Worm (Caenorhabditis elegans) whole organism, L4 larva: ENCODE data around the gene mltn-6.

ENCODE experiments used
- F37D6.2 ChIP-seq: sonication (generic microtip); optimal IDR thresholded peaks from 2 replicates; lab custom pipeline; 2016; ENCODE audit warnings: mild to moderate bottlenecking, missing genetic modification characterization, missing compliant biosample characterization
- F44E2.7 ChIP-seq: fragments of 200-800 bp; sonication (Bioruptor generic); IDR thresholded peaks from 2 replicates; pipeline ENCODE4 v2.1.2; 2022; ENCODE audit warnings: missing genetic modification characterization, missing compliant biosample characterization
- F49E8.2 ChIP-seq: sonication (generic microtip); optimal IDR thresholded peaks from 2 replicates; lab custom pipeline; 2016; ENCODE audit warnings: missing compliant biosample characterization, mild to moderate bottlenecking, missing genetic modification characterization, borderline replicate concordance
- R02D3.7 ChIP-seq: fragments of 150-350 bp; sonication (generic microtip); optimal IDR thresholded peaks from 3 replicates; lab custom pipeline; 2014; ENCODE audit warnings: missing biosample characterization, missing genetic modification characterization
- T26A8.4 ChIP-seq: fragments of 200-800 bp; sonication (Bioruptor generic); IDR thresholded peaks from 2 replicates; pipeline ENCODE4 v1.3.6; 2022; ENCODE audit warnings: missing genetic modification characterization, missing compliant biosample characterization
- Y48G9A.11 ChIP-seq: fragments of 200-800 bp; sonication (Bioruptor generic); IDR thresholded peaks from 2 replicates; pipeline ENCODE4 v1.3.6; 2022; ENCODE audit warnings: missing genetic modification reagents, missing genetic modification characterization, missing compliant biosample characterization
- Y75B8A.6 ChIP-seq: fragments of 200-800 bp; sonication (Bioruptor generic); IDR thresholded peaks from 2 replicates; pipeline ENCODE4 v1.3.6; 2022; ENCODE audit warnings: missing genetic modification reagents, missing genetic modification characterization, missing compliant biosample characterization
- ZK337.2 ChIP-seq: fragments of 200-800 bp; sonication (Bioruptor generic); IDR thresholded peaks from 2 replicates; pipeline ENCODE4 v1.3.6; 2022; ENCODE audit warnings: missing genetic modification reagents, missing genetic modification characterization, missing compliant biosample characterization
- aha-1 ChIP-seq: fragments of 150-350 bp; peaks from one replicate; lab custom pipeline; 2014; ENCODE audit warnings: missing biosample characterization, missing genetic modification characterization
- ceh-32 ChIP-seq: sonication (generic microtip); optimal IDR thresholded peaks from 2 replicates; lab custom pipeline; 2016; ENCODE audit warnings: mild to moderate bottlenecking, missing genetic modification characterization, missing compliant biosample characterization; ENCODE audit not compliant: poor library complexity
- ceh-44 ChIP-seq: fragments of 200-800 bp; sonication (Bioruptor generic); IDR thresholded peaks from 2 replicates; pipeline ENCODE4 v1.3.6; 2022; ENCODE audit warnings: missing genetic modification reagents, missing genetic modification characterization, missing compliant biosample characterization
- ceh-82 ChIP-seq: sonication (generic microtip); optimal IDR thresholded peaks from 2 replicates; lab custom pipeline; 2017; ENCODE audit warnings: missing biosample characterization, missing genetic modification characterization
- ces-1 ChIP-seq: fragments of 150-350 bp; sonication (generic microtip); optimal IDR thresholded peaks from 4 replicates; lab custom pipeline; 2014; ENCODE audit warnings: missing biosample characterization, missing genetic modification reagents, missing genetic modification characterization
- daf-12 ChIP-seq: fragments of 150-350 bp; optimal IDR thresholded peaks from 2 replicates; lab custom pipeline; 2014; ENCODE audit warnings: missing biosample characterization, missing genetic modification reagents, missing genetic modification characterization
- daf-19 ChIP-seq: fragments of 200-800 bp; sonication (Bioruptor generic); conservative IDR thresholded peaks from 2 replicates; pipeline ENCODE4 v1.3.6; 2022; ENCODE audit warnings: missing genetic modification characterization, missing compliant biosample characterization
- dmd-6 ChIP-seq: fragments of 200-800 bp; sonication (Bioruptor generic); IDR thresholded peaks from 2 replicates; pipeline ENCODE4 v1.3.6; 2022; ENCODE audit warnings: missing genetic modification reagents, missing genetic modification characterization, missing compliant biosample characterization
- dmd-8 ChIP-seq: fragments of 200-800 bp; sonication (Bioruptor generic); IDR thresholded peaks from 2 replicates; pipeline ENCODE4 v1.3.6; 2022; ENCODE audit warnings: missing genetic modification characterization, missing compliant biosample characterization
- dpl-1 ChIP-seq: fragments of 150-350 bp; optimal IDR thresholded peaks from 2 replicates; lab custom pipeline; 2014; ENCODE audit warnings: missing biosample characterization, missing genetic modification reagents, missing genetic modification characterization
- duxl-1 ChIP-seq: sonication (generic microtip); optimal IDR thresholded peaks from 2 replicates; lab custom pipeline; 2016; ENCODE audit warnings: mild to moderate bottlenecking, missing genetic modification characterization, moderate library complexity, missing compliant biosample characterization; ENCODE audit not compliant: poor library complexity
- dve-1 ChIP-seq: sonication (generic microtip); optimal IDR thresholded peaks from 2 replicates; lab custom pipeline; 2017; ENCODE audit warnings: antibody characterized with exemption, mild to moderate bottlenecking, missing genetic modification characterization, missing compliant biosample characterization; ENCODE audit not compliant: insufficient read depth
- hif-1 ChIP-seq, 2 experiments: sonication (generic microtip); optimal IDR thresholded peaks; 2 replicates each; lab custom pipeline; 2016 to 2017; ENCODE audit warnings: missing compliant biosample characterization in 2 of 2, missing genetic modification characterization in 2 of 2, missing genetic modification reagents in 2 of 2, missing genotype in 2 of 2, mild to moderate bottlenecking in 1 of 2
- hlh-11 ChIP-seq: fragments of 200-800 bp; sonication (Bioruptor generic); optimal IDR thresholded peaks from 2 replicates; lab custom pipeline; 2018; ENCODE audit warnings: mild to moderate bottlenecking, missing genetic modification characterization, missing compliant biosample characterization
- hlh-30 ChIP-seq: sonication (generic microtip); optimal IDR thresholded peaks from 2 replicates; lab custom pipeline; 2017; ENCODE audit warnings: antibody characterized with exemption, mild to moderate bottlenecking, missing genetic modification characterization, missing compliant biosample characterization; ENCODE audit not compliant: insufficient read depth
- hmg-1.1 ChIP-seq: fragments of 200-800 bp; sonication (Bioruptor generic); IDR thresholded peaks from 2 replicates; pipeline ENCODE4 v1.3.6; 2022; ENCODE audit warnings: missing genetic modification reagents, missing genetic modification characterization, missing compliant biosample characterization
- lin-1 ChIP-seq: fragments of 200-800 bp; sonication (Bioruptor generic); IDR thresholded peaks from 2 replicates; pipeline ENCODE4 v1.3.6; 2022; ENCODE audit warnings: missing genetic modification reagents, missing genetic modification characterization, missing compliant biosample characterization
- lin-29 ChIP-seq: fragments of 200-800 bp; sonication (Bioruptor generic); IDR thresholded peaks from 2 replicates; pipeline ENCODE4 v1.3.6; 2022; ENCODE audit warnings: missing genetic modification reagents, missing genetic modification characterization, missing compliant biosample characterization
- lin-39 ChIP-seq: fragments of 150-350 bp; optimal IDR thresholded peaks from 2 replicates; lab custom pipeline; 2014; ENCODE audit warnings: missing biosample characterization, missing genetic modification reagents, missing genetic modification characterization
- lir-3 ChIP-seq: sonication (generic microtip); optimal IDR thresholded peaks from 2 replicates; lab custom pipeline; 2016; ENCODE audit warnings: mild to moderate bottlenecking, missing genetic modification characterization, missing compliant biosample characterization
- mdl-1 ChIP-seq, 2 experiments: fragments of 150-350 bp in 1 of 2; sonication (generic microtip) in 1 of 2; optimal IDR thresholded peaks; 2 replicates each; lab custom pipeline; 2014 to 2017; ENCODE audit warnings: missing biosample characterization in 2 of 2, missing genetic modification characterization in 2 of 2
- mep-1 ChIP-seq: fragments of 150-350 bp; sonication (generic microtip); optimal IDR thresholded peaks from 3 replicates; lab custom pipeline; 2014; ENCODE audit warnings: missing biosample characterization, missing genetic modification characterization
- mxl-2 ChIP-seq: fragments of 200-800 bp; sonication (Bioruptor generic); conservative IDR thresholded peaks from 2 replicates; pipeline ENCODE4 v1.3.6; 2022; ENCODE audit warnings: missing genetic modification reagents, missing genetic modification characterization, missing compliant biosample characterization
- nhr-11 ChIP-seq: fragments of 150-350 bp; optimal IDR thresholded peaks from 2 replicates; lab custom pipeline; 2014; ENCODE audit warnings: missing biosample characterization, missing genetic modification characterization
- nhr-25 ChIP-seq: sonication (generic microtip); optimal IDR thresholded peaks from 2 replicates; lab custom pipeline; 2017; ENCODE audit warnings: missing genetic modification characterization, mild to moderate bottlenecking, missing compliant biosample characterization, antibody characterized with exemption, moderate library complexity, borderline replicate concordance; ENCODE audit not compliant: insufficient read depth
- nhr-42 ChIP-seq: fragments of 200-800 bp; sonication (Bioruptor generic); IDR thresholded peaks from 2 replicates; pipeline ENCODE4 v1.3.6; 2022; ENCODE audit warnings: missing genetic modification characterization, missing compliant biosample characterization
- nhr-6 ChIP-seq: fragments of 150-350 bp; optimal IDR thresholded peaks from 2 replicates; lab custom pipeline; 2014; ENCODE audit warnings: missing biosample characterization, missing genetic modification characterization
- nhr-76 ChIP-seq: fragments of 150-350 bp; optimal IDR thresholded peaks from 2 replicates; lab custom pipeline; 2014; ENCODE audit warnings: missing biosample characterization, missing genetic modification characterization
- pqm-1 ChIP-seq: sonication (generic microtip); optimal IDR thresholded peaks from 2 replicates; lab custom pipeline; 2017; ENCODE audit warnings: missing biosample characterization, missing genetic modification characterization
- saeg-2 ChIP-seq: fragments of 200-800 bp; sonication (Bioruptor generic); IDR thresholded peaks from 2 replicates; pipeline ENCODE4 v1.3.6; 2022; ENCODE audit warnings: missing genetic modification reagents, missing genetic modification characterization, missing compliant biosample characterization
- snpc-1.2 ChIP-seq: fragments of 200-800 bp; sonication (Bioruptor generic); IDR thresholded peaks from 2 replicates; pipeline ENCODE4 v1.3.6; 2022; ENCODE audit warnings: missing genetic modification reagents, missing genetic modification characterization, missing compliant biosample characterization
- unc-39 ChIP-seq: sonication (generic microtip); optimal IDR thresholded peaks from 2 replicates; lab custom pipeline; 2017; ENCODE audit warnings: missing biosample characterization, missing genetic modification characterization
- unc-62 ChIP-seq, 3 experiments: fragments of 150-350 bp in 1 of 3; sonication (generic microtip); optimal IDR thresholded peaks in 2 of 3; peaks in 1 of 3; 1 replicate in 1 of 3; 2 replicates in 2 of 3; lab custom pipeline; 2014 to 2017; ENCODE audit warnings: missing biosample characterization in 3 of 3, missing genetic modification characterization in 3 of 3, missing genetic modification reagents in 3 of 3, missing genotype in 1 of 3
- zag-1 ChIP-seq: fragments of 150-350 bp; optimal IDR thresholded peaks from 2 replicates; lab custom pipeline; 2014; ENCODE audit warnings: missing biosample characterization, missing genetic modification characterization
- zfp-2 ChIP-seq: sonication (generic microtip); optimal IDR thresholded peaks from 2 replicates; lab custom pipeline; 2016; ENCODE audit warnings: mild to moderate bottlenecking, missing genetic modification characterization, missing compliant biosample characterization
- ztf-11 ChIP-seq: fragments of 150-350 bp; optimal IDR thresholded peaks from 2 replicates; lab custom pipeline; 2014; ENCODE audit warnings: missing biosample characterization, missing genetic modification characterization

The mltn-6 gene

ce11 chrV:343546-343945 lies 21.2 kb upstream of the mltn-6 start:
- TF ChIP-seq unc-62 (GFP tag; optimal IDR thresholded peaks at IDR 0.05 in 1 of 2; lab: Kevin White, UChicago) (peak in 1 of 2 experiments; percentile 92), unc-62 (tag; optimal IDR thresholded peaks at IDR 0.05; lab: Kevin White, UChicago) (no peak), mep-1 (tag; lab: Kevin White, UChicago) (no peak)

ce11 chrV:346005-346404 lies 18.7 kb upstream of the mltn-6 start:
- peak in 1 of 2 experiments; percentile 74 for TF ChIP-seq unc-62 (GFP tag; optimal IDR thresholded peaks at IDR 0.05 in 1 of 2; lab: Kevin White, UChicago)
- no peak for TF ChIP-seq unc-62 (tag; optimal IDR thresholded peaks at IDR 0.05; lab: Kevin White, UChicago)
- peak; percentile 70 for TF ChIP-seq aha-1
- no peak for TF ChIP-seq snpc-1.2
- TF ChIP-seq F49E8.2 (tag; lab: Kevin White, UChicago), result no peak

- TF ChIP-seq duxl-1 (tag; lab: Kevin White, UChicago) (no peak), lin-1 (GFP tag; lab: Robert Waterston, UW) (no peak), ztf-11 (tag; lab: Kevin White, UChicago) (no peak), dmd-8 (no peak), Y75B8A.6 (no peak), saeg-2 (no peak), zfp-2 (tag; lab: Kevin White, UChicago) (no peak), hlh-11 (tag; lab: Kevin White, UChicago) (peak; percentile 70), hif-1 (tag; optimal IDR thresholded peaks at IDR 0.05; lab: Kevin White, UChicago) (no peak), pqm-1 (tag; lab: Kevin White, UChicago) (no peak), dpl-1 (GFP tag; lab: Kevin White, UChicago) (no peak), unc-62 (GFP tag; optimal IDR thresholded peaks at IDR 0.05 in 1 of 2; lab: Kevin White, UChicago) (no peak), unc-62 (tag; optimal IDR thresholded peaks at IDR 0.05; lab: Kevin White, UChicago) (no peak), unc-39 (tag; lab: Kevin White, UChicago) (no peak), hlh-30 (peak; percentile 5), nhr-76 (tag; lab: Kevin White, UChicago) (no peak), nhr-6 (tag; lab: Kevin White, UChicago) (no peak), daf-19 (no peak), ces-1 (no peak), ZK337.2 (GFP tag; lab: Robert Waterston, UW) (no peak), mdl-1 (tag; optimal IDR thresholded peaks at IDR 0.05; lab: Kevin White, UChicago) (no peak), T26A8.4 (no peak), dmd-6 (GFP tag; lab: Robert Waterston, UW) (peak; percentile 17; the same call in 1 of the 2 replicates), lin-39 (tag; lab: Kevin White, UChicago) (no peak)
Observed at ce11 chrV:347561-348345, 17.0 kb upstream of the mltn-6 start.

- TF ChIP-seq F44E2.7 (GFP tag; lab: Robert Waterston, UW) (no peak), Y48G9A.11 (GFP tag; lab: Robert Waterston, UW) (no peak), R02D3.7 (tag; lab: Kevin White, UChicago) (no peak), ceh-44 (GFP tag; lab: Robert Waterston, UW) (no peak), hmg-1.1 (GFP tag; lab: Robert Waterston, UW) (peak; percentile 77), zag-1 (tag; lab: Kevin White, UChicago) (no peak), nhr-42 (GFP tag; lab: Robert Waterston, UW) (no peak), nhr-11 (tag; lab: Kevin White, UChicago) (no peak), hif-1 (tag; optimal IDR thresholded peaks at IDR 0.05; lab: Kevin White, UChicago) (peak in 1 of 2 experiments; percentile 59), nhr-25 (tag; lab: Kevin White, UChicago) (peak; percentile 53), F37D6.2 (tag; lab: Kevin White, UChicago) (no peak), ceh-32 (tag; lab: Kevin White, UChicago) (no peak), dve-1 (tag; lab: Kevin White, UChicago) (peak; percentile 85), lir-3 (tag; lab: Kevin White, UChicago) (no peak), Y75B8A.6 (peak; percentile 68; the same call in 1 of the 2 replicates), mxl-2 (GFP tag; lab: Robert Waterston, UW) (peak; percentile 58; the same call in 1 of the 2 replicates), hlh-11 (tag; lab: Kevin White, UChicago) (peak; percentile 93), daf-12 (tag; lab: Kevin White, UChicago) (no peak), ceh-82 (tag; lab: Kevin White, UChicago) (no peak), lin-29 (GFP tag; lab: Robert Waterston, UW) (no peak)
Observed at ce11 chrV:349054-349453, 15.7 kb upstream of the mltn-6 start, which contains the start of gene atg-9. atg-9 (plus strand) TSS chrV:349385.
